Fruit fly (Drosophila melanogaster) whole organism, embryonic: Measurements from ENCODE around the gene CG32299.

Experiments
- Adf1 ChIP-seq: fragments of 200-800 bp; sonication (Bioruptor generic); IDR thresholded peaks from 2 replicates; pipeline ENCODE4 v1.3.6; 2022; ENCODE audit warnings: missing biosample characterization, missing genetic modification characterization
- B-H2 ChIP-seq: fragments of 200-800 bp; sonication (Bioruptor generic); optimal IDR thresholded peaks from 2 replicates; lab custom pipeline; 2018; ENCODE audit warnings: missing biosample characterization, mild to moderate bottlenecking, missing genetic modification characterization
- Bdp1 ChIP-seq: fragments of 200-800 bp; sonication (Bioruptor generic); optimal IDR thresholded peaks from 3 replicates; lab custom pipeline; 2016; ENCODE audit warnings: missing biosample characterization, missing genetic modification characterization
- CG10267 ChIP-seq: fragments of 200-800 bp; sonication (Bioruptor generic); optimal IDR thresholded peaks from 2 replicates; lab custom pipeline; 2018; ENCODE audit warnings: missing biosample characterization, mild to moderate bottlenecking, missing genetic modification characterization, moderate library complexity
- CG10366 ChIP-seq: fragments of 200-800 bp; sonication (Bioruptor generic); IDR thresholded peaks from 2 replicates; pipeline ENCODE4 v1.3.6; 2022; ENCODE audit warnings: missing biosample characterization, missing genetic modification characterization
- CG12236 ChIP-seq: fragments of 200-800 bp; sonication (Bioruptor generic); optimal IDR thresholded peaks from 2 replicates; lab custom pipeline; 2016; ENCODE audit warnings: missing biosample characterization, missing genetic modification characterization
- CG12744 ChIP-seq: fragments of 200-800 bp; sonication (Bioruptor generic); optimal IDR thresholded peaks from 2 replicates; lab custom pipeline; 2016; ENCODE audit warnings: missing biosample characterization, missing genetic modification characterization
- CG12769 ChIP-seq: fragments of 200-800 bp; sonication (Bioruptor generic); optimal IDR thresholded peaks from 2 replicates; lab custom pipeline; 2019; ENCODE audit warnings: missing biosample characterization, mild to moderate bottlenecking, missing genetic modification characterization, moderate library complexity
- CG15696 ChIP-seq: fragments of 200-800 bp; sonication (Bioruptor generic); optimal IDR thresholded peaks from 2 replicates; lab custom pipeline; 2019; ENCODE audit warnings: missing biosample characterization, mild to moderate bottlenecking, missing genetic modification characterization, moderate library complexity
- CG17802 ChIP-seq: fragments of 200-800 bp; sonication (Bioruptor generic); optimal IDR thresholded peaks from 2 replicates; lab custom pipeline; 2018; ENCODE audit warnings: missing biosample characterization, mild to moderate bottlenecking, missing genetic modification characterization, moderate library complexity
- CG2202 ChIP-seq: fragments of 200-800 bp; sonication (Bioruptor generic); optimal IDR thresholded peaks from 2 replicates; lab custom pipeline; 2018; ENCODE audit warnings: missing biosample characterization, mild to moderate bottlenecking, missing genetic modification characterization
- CG34422 ChIP-seq: fragments of 200-800 bp; sonication (Bioruptor generic); IDR thresholded peaks from 3 replicates; pipeline ENCODE4 v1.3.6; 2022; ENCODE audit warnings: missing biosample characterization, missing genetic modification characterization
- CG43689 ChIP-seq: fragments of 200-800 bp; sonication (Bioruptor generic); IDR thresholded peaks from 2 replicates; pipeline ENCODE4 v1.3.6; 2022; ENCODE audit warnings: missing biosample characterization, missing genetic modification characterization
- CG4854 ChIP-seq: fragments of 200-800 bp; sonication (Bioruptor generic); optimal IDR thresholded peaks from 2 replicates; lab custom pipeline; 2016; ENCODE audit warnings: missing biosample characterization, missing genetic modification characterization, inconsistent platforms
- CG8281 ChIP-seq: fragments of 200-800 bp; sonication (Bioruptor generic); optimal IDR thresholded peaks from 2 replicates; lab custom pipeline; 2018; ENCODE audit warnings: missing biosample characterization, mild to moderate bottlenecking, missing genetic modification characterization, moderate library complexity
- CG9932 ChIP-seq: fragments of 200-800 bp; sonication (Bioruptor generic); IDR thresholded peaks from 2 replicates; pipeline ENCODE4 v1.3.6; 2022; ENCODE audit warnings: missing biosample characterization, missing genetic modification characterization
- CkIIα-i1 ChIP-seq: fragments of 200-800 bp; sonication (Bioruptor generic); IDR thresholded peaks from 2 replicates; pipeline ENCODE4 v1.3.6; 2022; ENCODE audit warnings: missing biosample characterization, missing genetic modification characterization
- Dfd ChIP-seq, 2 experiments: fragments of >200 bp; optimal IDR thresholded peaks; 2 replicates each; lab custom pipeline; 2017; ENCODE audit warnings: missing biosample characterization in 2 of 2, missing genetic modification characterization in 2 of 2
- Ets65A ChIP-seq: fragments of 200-800 bp; sonication (Bioruptor generic); peaks from one replicate; lab custom pipeline; 2016; ENCODE audit warnings: missing biosample characterization, missing genetic modification characterization
- H2.0 ChIP-seq: fragments of 200-800 bp; sonication (Bioruptor generic); IDR thresholded peaks from 2 replicates; pipeline ENCODE4 v1.3.6; 2022; ENCODE audit warnings: missing biosample characterization, missing genetic modification characterization
- HLH54F ChIP-seq: fragments of 200-800 bp; sonication (Bioruptor generic); optimal IDR thresholded peaks from 3 replicates; lab custom pipeline; 2016; ENCODE audit warnings: missing biosample characterization, missing genetic modification characterization
- HLHmδ ChIP-seq: fragments of 200-800 bp; sonication (Bioruptor generic); optimal IDR thresholded peaks from 2 replicates; lab custom pipeline; 2018; ENCODE audit warnings: missing biosample characterization, mild to moderate bottlenecking, missing genetic modification characterization, moderate library complexity
- HmgD ChIP-seq: fragments of 200-800 bp; sonication (Bioruptor generic); optimal IDR thresholded peaks from 3 replicates; lab custom pipeline; 2016; ENCODE audit warnings: missing biosample characterization, missing genetic modification characterization
- HmgZ ChIP-seq: fragments of 200-800 bp; sonication (Bioruptor generic); optimal IDR thresholded peaks from 2 replicates; lab custom pipeline; 2018; ENCODE audit warnings: missing biosample characterization, mild to moderate bottlenecking, missing genetic modification characterization
- Jarid2 ChIP-seq: fragments of 200-800 bp; sonication (Bioruptor generic); optimal IDR thresholded peaks from 3 replicates; lab custom pipeline; 2017; ENCODE audit warnings: mild to moderate bottlenecking, missing biosample characterization, missing genetic modification reagents, missing genetic modification characterization
- Pdp1 ChIP-seq, 2 experiments: fragments of 200-800 bp; sonication (Bioruptor generic); optimal IDR thresholded peaks; 3 replicates each; lab custom pipeline; 2016; ENCODE audit warnings: missing biosample characterization in 2 of 2, missing genetic modification characterization in 2 of 2, mild to moderate bottlenecking in 1 of 2, moderate library complexity in 1 of 2
- Sin3A ChIP-seq: fragments of >200 bp; optimal IDR thresholded peaks from 2 replicates; lab custom pipeline; 2018
- Sry-δ ChIP-seq: fragments of 200-800 bp; sonication (Bioruptor generic); optimal IDR thresholded peaks from 2 replicates; lab custom pipeline; 2016; ENCODE audit warnings: missing biosample characterization, missing genetic modification characterization
- ash1 ChIP-seq: fragments of 200-800 bp; sonication (Bioruptor generic); optimal IDR thresholded peaks from 2 replicates; lab custom pipeline; 2018; ENCODE audit warnings: missing biosample characterization, mild to moderate bottlenecking, missing genetic modification characterization
- cato ChIP-seq: fragments of 200-800 bp; sonication (Bioruptor generic); optimal IDR thresholded peaks from 2 replicates; lab custom pipeline; 2016; ENCODE audit warnings: missing biosample characterization, missing genetic modification characterization, borderline replicate concordance
- da ChIP-seq: fragments of 200-800 bp; sonication (Bioruptor generic); optimal IDR thresholded peaks from 2 replicates; lab custom pipeline; 2016; ENCODE audit warnings: missing biosample characterization, missing genetic modification characterization
- dysf ChIP-seq: fragments of 200-800 bp; sonication (Bioruptor generic); IDR thresholded peaks from 3 replicates; pipeline ENCODE4 v1.3.6; 2022; ENCODE audit warnings: missing biosample characterization, missing genetic modification characterization
- gce ChIP-seq: fragments of 200-800 bp; sonication (Bioruptor generic); IDR thresholded peaks from 3 replicates; pipeline ENCODE4 v1.3.6; 2022; ENCODE audit warnings: missing biosample characterization, missing genetic modification characterization
- gt ChIP-seq: fragments of 200-800 bp; sonication (Bioruptor generic); IDR thresholded peaks from 2 replicates; pipeline ENCODE4 v1.3.6; 2022; ENCODE audit warnings: missing biosample characterization, missing genetic modification characterization
- inv ChIP-seq: fragments of 200-800 bp; sonication (Bioruptor generic); IDR thresholded peaks from 2 replicates; pipeline ENCODE4 v1.3.6; 2022; ENCODE audit warnings: missing biosample characterization, missing genetic modification characterization; ENCODE audit not compliant: partially characterized antibody
- maf-S ChIP-seq: fragments of 200-800 bp; sonication (Bioruptor generic); optimal IDR thresholded peaks from 2 replicates; lab custom pipeline; 2016; ENCODE audit warnings: missing biosample characterization, missing genetic modification characterization
- nerfin-1 ChIP-seq: fragments of 200-800 bp; sonication (Bioruptor generic); optimal IDR thresholded peaks from 3 replicates; lab custom pipeline; 2019; ENCODE audit warnings: missing biosample characterization, mild to moderate bottlenecking, missing genetic modification characterization, moderate library complexity
- onecut ChIP-seq: fragments of 200-800 bp; sonication (Bioruptor generic); IDR thresholded peaks from 2 replicates; pipeline ENCODE4 v1.3.6; 2022; ENCODE audit warnings: missing biosample characterization, missing genetic modification characterization
- org-1 ChIP-seq: fragments of 200-800 bp; sonication (Bioruptor generic); optimal IDR thresholded peaks from 2 replicates; lab custom pipeline; 2017; ENCODE audit warnings: missing biosample characterization, missing genetic modification characterization
- pb ChIP-seq: fragments of 200-800 bp; sonication (Bioruptor generic); optimal IDR thresholded peaks from 3 replicates; lab custom pipeline; 2016; ENCODE audit warnings: missing biosample characterization, missing genetic modification characterization
- pnt ChIP-seq: fragments of 200-800 bp; sonication (Bioruptor generic); optimal IDR thresholded peaks from 3 replicates; lab custom pipeline; 2016; ENCODE audit warnings: missing biosample characterization, missing genetic modification characterization
- schlank ChIP-seq: fragments of 200-800 bp; sonication (Bioruptor generic); optimal IDR thresholded peaks from 2 replicates; lab custom pipeline; 2018; ENCODE audit warnings: missing biosample characterization, mild to moderate bottlenecking, missing genetic modification characterization
- scrt ChIP-seq: fragments of 200-800 bp; sonication (Bioruptor generic); optimal IDR thresholded peaks from 2 replicates; lab custom pipeline; 2018; ENCODE audit warnings: missing biosample characterization, mild to moderate bottlenecking, missing genetic modification characterization, moderate library complexity
- sens ChIP-seq: fragments of 200-800 bp; sonication (Bioruptor generic); peaks from one replicate; lab custom pipeline; 2016; ENCODE audit warnings: missing biosample characterization, missing genetic modification characterization
- seq ChIP-seq: fragments of 200-800 bp; sonication (Bioruptor generic); IDR thresholded peaks from 2 replicates; pipeline ENCODE4 v1.3.6; 2022; ENCODE audit warnings: missing biosample characterization, missing genetic modification characterization
- shn ChIP-seq: fragments of 200-800 bp; sonication (Bioruptor generic); optimal IDR thresholded peaks from 3 replicates; lab custom pipeline; 2016; ENCODE audit warnings: missing biosample characterization, missing genetic modification characterization
- slp2 ChIP-seq: fragments of 200-800 bp; sonication (Bioruptor generic); optimal IDR thresholded peaks from 2 replicates; lab custom pipeline; 2016; ENCODE audit warnings: missing biosample characterization, missing genetic modification characterization
- sr ChIP-seq: fragments of 200-800 bp; sonication (Bioruptor generic); IDR thresholded peaks from 3 replicates; pipeline ENCODE4 v1.3.6; 2022; ENCODE audit warnings: missing biosample characterization, missing genetic modification characterization
- tx ChIP-seq: fragments of 200-800 bp; sonication (Bioruptor generic); optimal IDR thresholded peaks from 2 replicates; lab custom pipeline; 2016; ENCODE audit warnings: missing biosample characterization, missing genetic modification characterization
- vvl ChIP-seq: fragments of 200-800 bp; sonication (Bioruptor generic); IDR thresholded peaks from 2 replicates; pipeline ENCODE4 v1.3.6; 2022; ENCODE audit warnings: missing biosample characterization, missing genetic modification characterization
- zfh2 ChIP-seq: fragments of 200-800 bp; sonication (Bioruptor generic); optimal IDR thresholded peaks from 2 replicates; lab custom pipeline; 2016; ENCODE audit warnings: missing biosample characterization, missing genetic modification characterization

Gene CG32299

DNA sequence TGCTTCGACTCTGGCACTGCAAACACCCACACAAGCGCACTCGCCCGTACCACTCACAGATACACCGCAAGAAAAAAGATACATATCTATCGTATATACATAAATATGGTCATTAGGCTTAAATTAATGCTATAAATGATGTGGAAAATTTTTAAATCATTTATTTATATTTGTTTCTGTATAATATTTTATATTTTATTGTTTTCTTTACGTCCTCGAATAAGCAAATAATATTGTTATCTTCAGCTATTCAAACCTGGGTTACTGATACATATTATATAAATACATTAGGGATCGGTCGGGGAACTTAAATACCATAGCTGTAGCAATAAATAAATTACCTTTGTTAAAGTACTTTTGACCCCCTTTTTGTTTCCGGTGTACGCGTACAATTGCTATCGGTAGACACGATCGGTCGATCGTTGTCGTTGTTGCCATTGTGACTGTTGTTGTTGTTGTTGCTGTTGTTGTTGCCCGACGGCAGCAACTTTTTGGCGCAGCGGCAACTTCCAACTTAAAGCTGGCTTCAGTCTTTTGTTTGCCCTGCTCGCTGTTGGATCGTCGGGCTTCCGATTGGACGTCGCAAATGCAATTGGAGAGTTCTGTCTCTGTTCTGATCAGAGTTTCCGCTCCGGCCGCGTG is 26.7 kb upstream of the CG32299 start (continued):
- TF ChIP-seq CG15696 (tag; lab: Kevin White, UChicago) (peak; percentile 43), seq (GFP tag; lab: Robert Waterston, UW) (0 out of 2 replicates have a peak, but pooled peaks have one; percentile 49), tx (GFP tag; lab: Kevin White, UChicago) (no peak), nerfin-1 (peak; percentile 73), sr (GFP tag; lab: Robert Waterston, UW) (no peak), CG2202 (peak; percentile 9), H2.0 (GFP tag; lab: Robert Waterston, UW) (0 out of 2 replicates have a peak, but pooled peaks have one; percentile 24), Bdp1 (GFP tag; lab: Kevin White, UChicago) (no peak), Adf1 (GFP tag; lab: Robert Waterston, UW) (no peak), da (GFP tag; lab: Kevin White, UChicago) (no peak), CG10267 (tag; lab: Kevin White, UChicago) (peak; percentile 77), HmgD (GFP tag; lab: Kevin White, UChicago) (no peak), CG43689 (GFP tag; lab: Robert Waterston, UW) (0 out of 2 replicates have a peak, but pooled peaks have one; percentile 42), slp2 (GFP tag; lab: Kevin White, UChicago) (no peak), sens (GFP tag; lab: Kevin White, UChicago) (peak; percentile 77), dysf (GFP tag; lab: Robert Waterston, UW) (peak; percentile 77), CG9932 (GFP tag; lab: Robert Waterston, UW) (no peak), Jarid2 (GFP tag; lab: Kevin White, UChicago) (peak; percentile 12), zfh2 (peak; percentile 1), onecut (GFP tag; lab: Robert Waterston, UW) (no peak), CG12744 (GFP tag; lab: Kevin White, UChicago) (no peak), pnt (GFP tag; lab: Kevin White, UChicago) (no peak), ash1 (GFP tag; lab: Kevin White, UChicago) (no peak), vvl (GFP tag; lab: Robert Waterston, UW) (peak; percentile 39; the same call in 1 of the 2 replicates), CG12236 (GFP tag; lab: Kevin White, UChicago) (no peak), inv (no peak), maf-S (GFP tag; lab: Kevin White, UChicago) (peak; percentile 28), org-1 (GFP tag; lab: Kevin White, UChicago) (peak; percentile 74), Sry-δ (GFP tag; lab: Kevin White, UChicago) (no peak), HmgZ (tag; lab: Kevin White, UChicago) (peak; percentile 30), HLHmδ (GFP tag; lab: Kevin White, UChicago) (no peak), CG10366 (peak; percentile 13; the same call in 1 of the 2 replicates), scrt (GFP tag; lab: Kevin White, UChicago) (peak; percentile 61), gce (GFP tag; lab: Robert Waterston, UW) (no peak), pb (GFP tag; lab: Kevin White, UChicago) (no peak), CG17802 (tag; lab: Kevin White, UChicago) (peak; percentile 13), gt (GFP tag; lab: Robert Waterston, UW) (no peak), cato (GFP tag; lab: Kevin White, UChicago) (peak; percentile 34), B-H2 (GFP tag; lab: Kevin White, UChicago) (no peak), shn (GFP tag; lab: Kevin White, UChicago) (no peak), Dfd (GFP tag; optimal IDR thresholded peaks at IDR 0.05; lab: Kevin White, UChicago) (peak in 1 of 2 experiments; percentile 6), Pdp1 (GFP tag; optimal IDR thresholded peaks at IDR 0.05; lab: Kevin White, UChicago) (peak; percentile 32 to 49), CG8281 (tag; lab: Kevin White, UChicago) (peak; percentile 54), CkIIα-i1 (GFP tag; lab: Robert Waterston, UW) (no peak), Sin3A (lab: Kevin White, UChicago) (no peak), schlank (no peak), CG4854 (GFP tag; lab: Kevin White, UChicago) (no peak), HLH54F (no peak), CG34422 (GFP tag; lab: Robert Waterston, UW) (0 out of 3 replicates have a peak, but pooled peaks have one; percentile 10), Ets65A (GFP tag; lab: Kevin White, UChicago) (peak; percentile 88), CG12769 (tag; lab: Kevin White, UChicago) (peak; percentile 22)
